Comparison of ENCODE assay signal across 1 fruit fly cellular context in genomic region chr2L:5365841-5366240, dm6.
TF ChIP-seq lines count a peak whose summit lies in the region.

No protein-coding gene starts in this region.

TF ChIP-seq in whole organism, embryonic, 481 proteins besides CTCF, POLR2A, EP300 and RAD21 (continued from another document):
- TF ChIP-seq insv (GFP tag; optimal IDR thresholded peaks at IDR 0.05; lab: Kevin White, UChicago) (peak in 1 of 2 experiments; percentile 54), CG11085 (GFP tag; IDR thresholded peaks at IDR 0.05; lab: Robert Waterston, UW) (0 out of 2 replicates have a peak, but pooled peaks have one; percentile 14), E2f2 (GFP tag; IDR thresholded peaks at IDR 0.05; lab: Robert Waterston, UW) (0 out of 2 replicates have a peak, but pooled peaks have one; percentile 18), grau (tag; optimal IDR thresholded peaks at IDR 0.05; lab: Kevin White, UChicago) (peak; percentile 31), Ssrp (tag; optimal IDR thresholded peaks at IDR 0.05; lab: Kevin White, UChicago) (peak; percentile 8), CG8290 (GFP tag; optimal IDR thresholded peaks at IDR 0.05; lab: Kevin White, UChicago) (peak; percentile 42), CG8290 (tag; optimal IDR thresholded peaks at IDR 0.05; lab: Kevin White, UChicago) (no peak), pita (GFP tag; optimal IDR thresholded peaks at IDR 0.05; lab: Kevin White, UChicago) (peak; percentile 48), Kr (GFP tag; optimal IDR thresholded peaks at IDR 0.05; lab: Kevin White, UChicago) (no peak), dmrt99B (tag; optimal IDR thresholded peaks at IDR 0.05; lab: Kevin White, UChicago) (peak; percentile 26), CG32532 (GFP tag; IDR thresholded peaks at IDR 0.05; lab: Robert Waterston, UW) (peak; percentile 67; the same call in 1 of the 2 replicates), CG33557 (GFP tag; optimal IDR thresholded peaks at IDR 0.05; lab: Kevin White, UChicago) (peak; percentile 5), CG7271 (tag; optimal IDR thresholded peaks at IDR 0.05; lab: Kevin White, UChicago) (peak; percentile 2), Ets97D (GFP tag; optimal IDR thresholded peaks at IDR 0.05; lab: Kevin White, UChicago) (no peak), CG6689 (GFP tag; IDR thresholded peaks at IDR 0.05; lab: Robert Waterston, UW) (no peak), Sox102F (GFP tag; optimal IDR thresholded peaks at IDR 0.05; lab: Kevin White, UChicago) (peak; percentile 31), Lhr (GFP tag; optimal IDR thresholded peaks at IDR 0.05; lab: Kevin White, UChicago) (peak; percentile 57), phol (tag; optimal IDR thresholded peaks at IDR 0.05; lab: Kevin White, UChicago) (peak; percentile 24), crp (GFP tag; optimal IDR thresholded peaks at IDR 0.05; lab: Kevin White, UChicago) (no peak), CG16813 (GFP tag; IDR thresholded peaks at IDR 0.05; lab: Robert Waterston, UW; ENCODE audit: partially characterized antibody) (no peak), CG15696 (tag; optimal IDR thresholded peaks at IDR 0.05; lab: Kevin White, UChicago) (peak; percentile 59), Dip2 (GFP tag; IDR thresholded peaks at IDR 0.05; lab: Robert Waterston, UW) (peak; percentile 78), chm (GFP tag; IDR thresholded peaks at IDR 0.05; lab: Robert Waterston, UW) (no peak), lov (optimal IDR thresholded peaks at IDR 0.05; lab: Kevin White, UChicago) (no peak), lov (GFP tag; IDR thresholded peaks at IDR 0.05; lab: Robert Waterston, UW) (no peak), CG10979 (tag; optimal IDR thresholded peaks at IDR 0.05; lab: Kevin White, UChicago) (peak; percentile 18), trem (tag; optimal IDR thresholded peaks at IDR 0.05; lab: Kevin White, UChicago) (peak; percentile 53), CG9817 (tag; optimal IDR thresholded peaks at IDR 0.05; lab: Kevin White, UChicago) (peak; percentile 33), CG17829 (tag; optimal IDR thresholded peaks at IDR 0.05; lab: Kevin White, UChicago) (peak; percentile 64), CG11696 (GFP tag; IDR thresholded peaks at IDR 0.05; lab: Robert Waterston, UW) (no peak), Oli (tag; optimal IDR thresholded peaks at IDR 0.05; lab: Kevin White, UChicago) (peak; percentile 21), CG3407 (GFP tag; optimal IDR thresholded peaks at IDR 0.05; lab: Kevin White, UChicago) (no peak), Hr39 (optimal IDR thresholded peaks at IDR 0.05; lab: Kevin White, UChicago) (no peak), Deaf1 (tag; optimal IDR thresholded peaks at IDR 0.05; lab: Kevin White, UChicago) (no peak), fd64A (GFP tag; optimal IDR thresholded peaks at IDR 0.05; lab: Kevin White, UChicago) (no peak), kay (GFP tag; optimal IDR thresholded peaks at IDR 0.05; lab: Kevin White, UChicago) (no peak), salm (tag; optimal IDR thresholded peaks at IDR 0.05; lab: Kevin White, UChicago) (no peak), Myb (GFP tag; optimal IDR thresholded peaks at IDR 0.05; lab: Kevin White, UChicago) (peak; percentile 35), CG2712 (tag; optimal IDR thresholded peaks at IDR 0.05; lab: Kevin White, UChicago) (peak; percentile 48), Chrac-16 (GFP tag; optimal IDR thresholded peaks at IDR 0.05; lab: Kevin White, UChicago) (peak; percentile 9), CG10267 (tag; optimal IDR thresholded peaks at IDR 0.05; lab: Kevin White, UChicago) (peak; percentile 60), CG30403 (GFP tag; optimal IDR thresholded peaks at IDR 0.05; lab: Kevin White, UChicago) (peak; percentile 42), slbo (GFP tag; IDR thresholded peaks at IDR 0.05; lab: Robert Waterston, UW) (peak; percentile 61), CG3726 (GFP tag; IDR thresholded peaks at IDR 0.05; lab: Robert Waterston, UW) (no peak), CG4424 (GFP tag; optimal IDR thresholded peaks at IDR 0.05; lab: Kevin White, UChicago) (peak; percentile 0), HLH3B (GFP tag; IDR thresholded peaks at IDR 0.05; lab: Robert Waterston, UW) (0 out of 2 replicates have a peak, but pooled peaks have one; percentile 9), CoRest (tag; optimal IDR thresholded peaks at IDR 0.05; lab: Kevin White, UChicago) (peak; percentile 49), sna (GFP tag; IDR thresholded peaks at IDR 0.05; lab: Robert Waterston, UW; ENCODE audit: partially characterized antibody) (no peak), Xbp1 (GFP tag; optimal IDR thresholded peaks at IDR 0.05; lab: Kevin White, UChicago) (peak; percentile 28), wdn (GFP tag; IDR thresholded peaks at IDR 0.05; lab: Robert Waterston, UW) (no peak), CG6813 (GFP tag; optimal IDR thresholded peaks at IDR 0.05; lab: Kevin White, UChicago) (no peak), fd3F (GFP tag; optimal IDR thresholded peaks at IDR 0.05; lab: Kevin White, UChicago) (peak; percentile 1), H15 (GFP tag; IDR thresholded peaks at IDR 0.05; lab: Robert Waterston, UW) (peak; percentile 24; the same call in 1 of the 3 replicates), Oaz (GFP tag; IDR thresholded peaks at IDR 0.05; lab: Robert Waterston, UW) (no peak), Doc3 (GFP tag; IDR thresholded peaks at IDR 0.05; lab: Robert Waterston, UW; ENCODE audit: partially characterized antibody) (no peak), Sox100B (GFP tag; optimal IDR thresholded peaks at IDR 0.05; lab: Kevin White, UChicago) (peak; percentile 26), Dll (GFP tag; IDR thresholded peaks at IDR 0.05; lab: Robert Waterston, UW; ENCODE audit: partially characterized antibody) (no peak), CG17912 (GFP tag; optimal IDR thresholded peaks at IDR 0.05; lab: Kevin White, UChicago) (no peak), Blimp-1 (GFP tag; optimal IDR thresholded peaks at IDR 0.05; lab: Kevin White, UChicago) (peak; percentile 17), hbn (GFP tag; IDR thresholded peaks at IDR 0.05; lab: Robert Waterston, UW; ENCODE audit: partially characterized antibody) (no peak), CG17361 (GFP tag; IDR thresholded peaks at IDR 0.05; lab: Robert Waterston, UW) (peak; percentile 58; the same call in 2 of the 3 replicates), CG18262 (tag; optimal IDR thresholded peaks at IDR 0.05; lab: Kevin White, UChicago) (peak; percentile 51), vvl (GFP tag; IDR thresholded peaks at IDR 0.05; lab: Robert Waterston, UW) (0 out of 2 replicates have a peak, but pooled peaks have one; percentile 11), Nf-YC (tag; optimal IDR thresholded peaks at IDR 0.05; lab: Kevin White, UChicago) (peak; percentile 38), gsb-n (tag; optimal IDR thresholded peaks at IDR 0.05; lab: Kevin White, UChicago) (peak; percentile 6), Dp (GFP tag; optimal IDR thresholded peaks at IDR 0.05; lab: Kevin White, UChicago) (peak; percentile 2), prd (optimal IDR thresholded peaks at IDR 0.05; lab: Kevin White, UChicago) (no peak), prd (GFP tag; IDR thresholded peaks at IDR 0.05; lab: Robert Waterston, UW) (peak; percentile 19; the same call in 1 of the 3 replicates), Dip3 (GFP tag; optimal IDR thresholded peaks at IDR 0.05; lab: Kevin White, UChicago) (no peak), ab (GFP tag; optimal IDR thresholded peaks at IDR 0.05; lab: Kevin White, UChicago) (no peak), CG12391 (tag; optimal IDR thresholded peaks at IDR 0.05; lab: Kevin White, UChicago) (peak; percentile 44), dimm (GFP tag; IDR thresholded peaks at IDR 0.05; lab: Robert Waterston, UW) (no peak), chif (GFP tag; optimal IDR thresholded peaks at IDR 0.05; lab: Kevin White, UChicago) (peak in 1 of 2 experiments; percentile 0), CG31441 (GFP tag; IDR thresholded peaks at IDR 0.05; lab: Robert Waterston, UW) (peak; percentile 42; the same call in 1 of the 2 replicates)
